Fruit fly (Drosophila melanogaster): ENCODE measurements around the gene CG15343.

DNA sequence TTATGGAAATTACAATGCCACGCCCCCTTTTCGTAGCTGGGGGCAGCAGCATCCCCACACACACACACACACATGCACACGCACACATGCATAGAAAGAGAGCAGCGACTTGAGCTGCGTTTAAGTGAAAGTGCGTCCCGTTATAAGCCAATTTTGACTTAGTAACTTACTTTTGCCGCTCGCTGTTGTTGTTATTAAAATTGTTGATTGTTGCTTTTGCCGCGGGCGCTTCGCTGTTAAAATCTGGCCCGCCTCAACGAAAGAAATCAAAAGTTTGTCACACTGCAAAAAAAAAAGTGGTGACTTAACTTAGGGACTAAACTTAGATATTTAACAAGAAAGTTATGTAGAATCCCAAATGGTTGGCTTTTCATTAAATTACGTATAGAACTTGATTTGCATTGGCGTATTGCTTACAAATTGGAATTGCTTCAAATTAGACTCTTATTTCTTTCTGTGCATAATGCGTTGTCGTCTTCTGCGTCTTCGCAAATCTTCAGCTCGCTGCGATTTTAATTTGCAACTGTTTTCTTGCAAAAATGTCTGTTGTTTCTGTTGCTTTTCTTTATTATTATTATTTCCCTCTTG is 18.8 kb downstream of the CG15343 start:
- no peak for TF ChIP-seq Ets21C (GFP tag; optimal IDR thresholded peaks at IDR 0.05)
- no peak for TF ChIP-seq fkh (GFP tag; optimal IDR thresholded peaks at IDR 0.05)
- peak; percentile 52; the same call in 1 of the 2 replicates for TF ChIP-seq Gug (GFP tag; IDR thresholded peaks at IDR 0.05)
- TF ChIP-seq CG10669 (GFP tag; optimal IDR thresholded peaks at IDR 0.05): no peak

Data from whole organism, prepupa.